Worm (Caenorhabditis elegans): ENCODE data around the gene nas-11.

The nas-11 gene

ce11 chrX:6713277-6713676, at the start of gene nas-11:
Gene nas-11, plus strand, starts transcription at chrX:6713577.
- no peak for TF ChIP-seq K11D2.4 (GFP tag; IDR thresholded peaks at IDR 0.05)
- TF ChIP-seq rec-8 (tag; optimal IDR thresholded peaks at IDR 0.05): no peak
- TF ChIP-seq madf-6 (GFP tag; IDR thresholded peaks at IDR 0.05): no peak
- TF ChIP-seq dpl-1 (GFP tag; optimal IDR thresholded peaks at IDR 0.05): no peak
- TF ChIP-seq lsl-1 (GFP tag; optimal IDR thresholded peaks at IDR 0.05): no peak
- TF ChIP-seq cebp-2 (GFP tag; IDR thresholded peaks at IDR 0.05): no peak
- no peak for TF ChIP-seq ceh-79 (tag; optimal IDR thresholded peaks at IDR 0.05)
- no peak for TF ChIP-seq ceh-58 (GFP tag; IDR thresholded peaks at IDR 0.05)
- no peak for TF ChIP-seq ekl-4 (GFP tag; IDR thresholded peaks at IDR 0.05)
- no peak for TF ChIP-seq lag-1 (GFP tag; IDR thresholded peaks at IDR 0.05)
- TF ChIP-seq T07F8.4 (tag; optimal IDR thresholded peaks at IDR 0.05): no peak
- TF ChIP-seq gei-17 (GFP tag; optimal IDR thresholded peaks at IDR 0.05): no peak
- no peak for TF ChIP-seq sptf-2 (GFP tag; optimal IDR thresholded peaks at IDR 0.05)
- no peak for TF ChIP-seq tbx-9 (tag; optimal IDR thresholded peaks at IDR 0.05; ENCODE audit: borderline replicate concordance)
- TF ChIP-seq mxl-1 (tag; optimal IDR thresholded peaks at IDR 0.05): no peak
- no peak for TF ChIP-seq C06A6.2 (GFP tag; conservative IDR thresholded peaks at IDR 0.05)
- no peak for TF ChIP-seq ccch-3 (GFP tag; optimal IDR thresholded peaks at IDR 0.05)
- no peak for TF ChIP-seq xnd-1 (tag; optimal IDR thresholded peaks at IDR 0.05)

ce11 chrX:6663780-6664437, 49.5 kb upstream of the nas-11 start:
- TF ChIP-seq atf-7 (tag; optimal IDR thresholded peaks at IDR 0.05): peak; percentile 69
- no peak for TF ChIP-seq B0261.1 (tag; optimal IDR thresholded peaks at IDR 0.05)

ce11 chrX:6665129-6665858, 48.1 kb upstream of the nas-11 start:
- TF ChIP-seq madf-6 (GFP tag; IDR thresholded peaks at IDR 0.05) (no peak), C17E4.6 (GFP tag; IDR thresholded peaks at IDR 0.05) (no peak), bed-1 (GFP tag; IDR thresholded peaks at IDR 0.05) (no peak), nhr-80 (tag; optimal IDR thresholded peaks at IDR 0.05) (peak; percentile 32)

ce11 chrX:6667468-6667867, 45.9 kb upstream of the nas-11 start:
- TF ChIP-seq nhr-80 (tag; optimal IDR thresholded peaks at IDR 0.05): peak; percentile 44
- TF ChIP-seq unc-130 (GFP tag; optimal IDR thresholded peaks at IDR 0.05): no peak
- TF ChIP-seq mes-4 (tag; optimal IDR thresholded peaks at IDR 0.05): no peak
- no peak for TF ChIP-seq cebp-2 (GFP tag; IDR thresholded peaks at IDR 0.05)
- no peak for TF ChIP-seq rcor-1 (GFP tag; IDR thresholded peaks at IDR 0.05)
- no peak for TF ChIP-seq egl-18 (GFP tag; IDR thresholded peaks at IDR 0.05)
- TF ChIP-seq xnd-1 (tag; optimal IDR thresholded peaks at IDR 0.05): no peak
- no peak for TF ChIP-seq ceh-100 (GFP tag; IDR thresholded peaks at IDR 0.05)

- no peak for TF ChIP-seq dpl-1 (GFP tag; optimal IDR thresholded peaks at IDR 0.05)
- no peak for TF ChIP-seq bed-2 (GFP tag; IDR thresholded peaks at IDR 0.05)
- TF ChIP-seq ztf-28 (GFP tag; IDR thresholded peaks at IDR 0.05): 0 out of 2 replicates have a peak, but pooled peaks have one; percentile 42
- peak; percentile 34; the same call in 1 of the 2 replicates for TF ChIP-seq dox-1 (GFP tag; IDR thresholded peaks at IDR 0.05)
Measured at ce11 chrX:6668911-6669310, 44.5 kb upstream of the nas-11 start, which contains the start of gene nhr-137. Gene nhr-137, minus strand, starts transcription at chrX:6669011.
